Worm (Caenorhabditis elegans): ENCODE results near the gene gcy-36.

DNA sequence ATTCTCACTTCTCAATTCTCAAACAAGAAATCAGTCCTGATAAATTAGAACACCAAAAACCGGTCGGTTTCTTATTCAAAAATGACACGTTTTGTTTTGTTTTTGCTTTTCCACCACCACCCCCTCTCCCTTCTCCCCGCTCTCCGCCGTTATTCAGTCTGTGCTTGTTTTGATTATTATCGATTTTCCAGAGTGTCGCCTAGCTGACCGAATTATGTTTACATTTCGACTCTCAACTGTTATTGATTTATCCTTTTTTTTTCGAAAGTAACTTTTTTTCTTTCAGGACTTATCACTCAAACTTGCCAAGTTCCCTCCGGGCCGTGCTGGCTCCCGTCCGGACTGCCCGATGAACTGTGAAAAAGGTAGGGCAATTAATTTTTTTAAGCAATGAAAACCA lies 14.5 kb downstream of the gcy-36 start, which contains the start of gene gob-1:
- TF ChIP-seq ceh-82 (tag; optimal IDR thresholded peaks at IDR 0.05) (no peak), lin-39 (tag; optimal IDR thresholded peaks at IDR 0.05) (no peak), aly-2 (tag; optimal IDR thresholded peaks at IDR 0.05) (no peak), egl-27 (tag; optimal IDR thresholded peaks at IDR 0.05) (no peak), lsy-2 (tag; optimal IDR thresholded peaks at IDR 0.05) (no peak), unc-62 (GFP tag; optimal IDR thresholded peaks at IDR 0.05) (no peak), elt-1 (tag; optimal IDR thresholded peaks at IDR 0.05) (no peak), ama-1 (optimal IDR thresholded peaks at IDR 0.05) (no peak)

All from whole organism, L2 larva.